Worm (Caenorhabditis elegans) whole organism, midembryonic: ENCODE results near the gene T19D12.9.

Source experiments
- T22C8.4 ChIP-seq: fragments of 200-800 bp; sonication (Bioruptor generic); IDR thresholded peaks from 2 replicates; pipeline ENCODE4 v1.3.6; 2022; ENCODE audit warnings: missing genetic modification characterization, missing compliant biosample characterization
- cog-1 ChIP-seq: sonication (generic microtip); optimal IDR thresholded peaks from 2 replicates; lab custom pipeline; 2016; ENCODE audit warnings: missing genetic modification characterization, missing compliant biosample characterization
- flt-1 ChIP-seq: fragments of 200-800 bp; sonication (Bioruptor generic); IDR thresholded peaks from 2 replicates; pipeline ENCODE4 v1.3.6; 2022; ENCODE audit warnings: missing genetic modification characterization, missing compliant biosample characterization
- klf-2 ChIP-seq: fragments of 200-800 bp; sonication (Bioruptor generic); conservative IDR thresholded peaks from 2 replicates; pipeline ENCODE4 v1.3.6; 2022; ENCODE audit warnings: missing genetic modification reagents, missing genetic modification characterization, missing compliant biosample characterization
- med-1 ChIP-seq: sonication (generic microtip); optimal IDR thresholded peaks from 2 replicates; lab custom pipeline; 2017; ENCODE audit warnings: missing genetic modification characterization, mild to moderate bottlenecking, missing compliant biosample characterization, antibody characterized with exemption, missing genetic modification reagents; ENCODE audit not compliant: insufficient read depth
- ref-1 ChIP-seq: fragments of 200-800 bp; sonication (Bioruptor generic); conservative IDR thresholded peaks from 2 replicates; pipeline ENCODE4 v1.3.6; 2022; ENCODE audit warnings: missing genetic modification reagents, missing genetic modification characterization, missing compliant biosample characterization
- tab-1 ChIP-seq: fragments of 200-800 bp; sonication (Bioruptor generic); IDR thresholded peaks from 2 replicates; pipeline ENCODE4 v1.3.6; 2022; ENCODE audit warnings: missing genetic modification characterization, missing compliant biosample characterization
- ztf-23 ChIP-seq: fragments of 200-800 bp; sonication (Bioruptor generic); IDR thresholded peaks from 2 replicates; pipeline ENCODE4 v1.3.6; 2022; ENCODE audit warnings: missing genetic modification reagents, missing genetic modification characterization, missing compliant biosample characterization
- ztf-29 ChIP-seq: fragments of 200-800 bp; sonication (Bioruptor generic); IDR thresholded peaks from 2 replicates; pipeline ENCODE4 v1.3.6; 2022; ENCODE audit warnings: missing genetic modification reagents, missing genetic modification characterization, missing compliant biosample characterization

T19D12.9 gene

DNA sequence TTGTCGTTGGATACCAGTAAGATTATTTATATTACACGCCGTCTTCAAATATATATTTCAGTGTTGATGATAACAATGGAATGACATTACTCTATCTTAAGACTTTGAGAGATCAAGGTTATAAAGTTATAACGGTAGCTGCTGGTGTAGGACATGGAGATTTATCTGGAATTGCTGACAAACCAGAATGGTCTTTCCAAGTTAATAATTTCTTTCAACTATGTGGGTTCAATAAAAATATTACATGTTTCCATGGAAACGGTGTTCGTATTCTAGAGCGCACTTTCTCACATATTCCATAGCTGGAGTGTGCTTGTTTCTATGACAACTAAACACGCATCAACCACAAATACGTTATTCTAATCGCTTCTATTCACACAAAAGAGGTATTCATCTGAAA is 25.5 kb upstream of the T19D12.9 start, which contains the start of gene ift-74:
ift-74 (plus strand) TSS at position 301 of the 400 bp plus-strand sequence.
- TF ChIP-seq ref-1 (GFP tag; lab: Robert Waterston, UW) = no peak
- no peak for TF ChIP-seq flt-1 (GFP tag; lab: Robert Waterston, UW)
- no peak for TF ChIP-seq cog-1 (tag; lab: Kevin White, UChicago)
- no peak for TF ChIP-seq klf-2
- no peak for TF ChIP-seq tab-1 (GFP tag; lab: Robert Waterston, UW)
- TF ChIP-seq ztf-23 (GFP tag; lab: Robert Waterston, UW) = no peak
- no peak for TF ChIP-seq med-1 (GFP tag; lab: Kevin White, UChicago)
- no peak for TF ChIP-seq ztf-29 (GFP tag; lab: Robert Waterston, UW)
- TF ChIP-seq T22C8.4 (GFP tag; lab: Robert Waterston, UW) = no peak

DNA sequence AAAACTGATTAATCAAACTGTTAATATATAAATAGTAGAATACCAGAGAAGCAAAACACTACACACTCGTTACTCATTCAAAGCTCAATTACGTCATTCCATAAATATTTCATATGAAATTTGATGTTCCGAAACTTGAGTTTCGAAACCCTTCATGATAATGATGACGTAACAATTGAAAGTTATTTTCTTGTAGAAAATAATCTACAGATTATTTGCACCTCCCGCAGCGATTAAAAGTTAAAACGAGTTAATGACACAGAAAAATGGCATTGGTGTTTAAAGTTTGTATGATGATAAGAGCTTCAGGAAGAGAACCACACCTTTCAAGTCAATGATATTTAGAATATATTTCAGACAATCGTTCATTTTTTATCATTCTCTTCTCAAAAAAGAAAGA is 19.7 kb upstream of the T19D12.9 start, which contains the start of gene H43E16.1:
H43E16.1 (plus strand) TSS at position 375 of the 400 bp plus-strand sequence.
- no peak for TF ChIP-seq ztf-29 (GFP tag; lab: Robert Waterston, UW)
- TF ChIP-seq klf-2 = no peak
- no peak for TF ChIP-seq T22C8.4 (GFP tag; lab: Robert Waterston, UW)
- TF ChIP-seq ref-1 (GFP tag; lab: Robert Waterston, UW) = no peak
- TF ChIP-seq tab-1 (GFP tag; lab: Robert Waterston, UW) = no peak
- no peak for TF ChIP-seq cog-1 (tag; lab: Kevin White, UChicago)
- TF ChIP-seq ztf-23 (GFP tag; lab: Robert Waterston, UW) = no peak
- no peak for TF ChIP-seq med-1 (GFP tag; lab: Kevin White, UChicago)
- TF ChIP-seq flt-1 (GFP tag; lab: Robert Waterston, UW) = no peak

DNA sequence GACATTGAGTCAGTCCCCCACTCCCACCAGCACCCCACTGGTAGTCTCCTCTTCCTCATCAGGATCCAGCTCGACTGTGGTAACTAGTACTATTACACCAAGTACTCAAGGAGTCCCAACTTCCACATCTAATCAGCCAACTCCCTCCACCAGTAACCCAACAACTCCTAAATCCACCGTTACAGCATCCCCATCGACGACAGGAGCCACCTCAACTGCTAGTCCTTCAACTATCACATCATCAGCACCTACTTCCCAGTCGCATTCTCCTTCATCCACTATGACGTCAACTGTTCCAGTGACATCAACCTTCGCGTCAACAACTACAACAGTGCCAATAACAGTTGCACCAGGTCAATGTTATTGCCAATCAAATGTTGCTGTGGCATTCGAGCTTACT is 14.3 kb upstream of the T19D12.9 start:
- TF ChIP-seq ref-1 (GFP tag; lab: Robert Waterston, UW) = no peak
- no peak for TF ChIP-seq tab-1 (GFP tag; lab: Robert Waterston, UW)
- no peak for TF ChIP-seq T22C8.4 (GFP tag; lab: Robert Waterston, UW)
- no peak for TF ChIP-seq flt-1 (GFP tag; lab: Robert Waterston, UW)
- no peak for TF ChIP-seq klf-2
- no peak for TF ChIP-seq ztf-23 (GFP tag; lab: Robert Waterston, UW)
- TF ChIP-seq med-1 (GFP tag; lab: Kevin White, UChicago) = no peak

ce11 chrII:6667534-6667933 is 13.3 kb upstream of the T19D12.9 start:
- TF ChIP-seq flt-1 (GFP tag; lab: Robert Waterston, UW) = no peak
- TF ChIP-seq cog-1 (tag; lab: Kevin White, UChicago) = no peak
- no peak for TF ChIP-seq med-1 (GFP tag; lab: Kevin White, UChicago)
- no peak for TF ChIP-seq klf-2
- TF ChIP-seq ztf-29 (GFP tag; lab: Robert Waterston, UW) = no peak
- TF ChIP-seq ref-1 (GFP tag; lab: Robert Waterston, UW) = no peak
- no peak for TF ChIP-seq T22C8.4 (GFP tag; lab: Robert Waterston, UW)
- TF ChIP-seq tab-1 (GFP tag; lab: Robert Waterston, UW) = no peak
- no peak for TF ChIP-seq ztf-23 (GFP tag; lab: Robert Waterston, UW)

- no peak for TF ChIP-seq tab-1 (GFP tag; lab: Robert Waterston, UW)
- no peak for TF ChIP-seq flt-1 (GFP tag; lab: Robert Waterston, UW)
- TF ChIP-seq klf-2 = no peak
- TF ChIP-seq T22C8.4 (GFP tag; lab: Robert Waterston, UW) = no peak
- TF ChIP-seq cog-1 (tag; lab: Kevin White, UChicago) = no peak
- no peak for TF ChIP-seq ztf-29 (GFP tag; lab: Robert Waterston, UW)
- no peak for TF ChIP-seq ref-1 (GFP tag; lab: Robert Waterston, UW)
- no peak for TF ChIP-seq ztf-23 (GFP tag; lab: Robert Waterston, UW)
- no peak for TF ChIP-seq med-1 (GFP tag; lab: Kevin White, UChicago)
These were observed 12.4 kb upstream of the T19D12.9 start, which contains the start of gene T19D12.1 for ce11 chrII:6666598-6666997. TSS of gene T19D12.1 (plus strand) at chrII:6666898.

ce11 chrII:6665908-6666307 is 11.7 kb upstream of the T19D12.9 start:
- TF ChIP-seq med-1 (GFP tag; lab: Kevin White, UChicago) (no peak), ref-1 (GFP tag; lab: Robert Waterston, UW) (no peak), klf-2 (no peak), flt-1 (GFP tag; lab: Robert Waterston, UW) (no peak), cog-1 (tag; lab: Kevin White, UChicago) (no peak), ztf-29 (GFP tag; lab: Robert Waterston, UW) (no peak), tab-1 (GFP tag; lab: Robert Waterston, UW) (no peak), T22C8.4 (GFP tag; lab: Robert Waterston, UW) (no peak), ztf-23 (GFP tag; lab: Robert Waterston, UW) (no peak)

- TF ChIP-seq flt-1 (GFP tag; lab: Robert Waterston, UW) = no peak
- no peak for TF ChIP-seq ztf-29 (GFP tag; lab: Robert Waterston, UW)
- TF ChIP-seq klf-2 = no peak
- TF ChIP-seq ztf-23 (GFP tag; lab: Robert Waterston, UW) = no peak
- TF ChIP-seq tab-1 (GFP tag; lab: Robert Waterston, UW) = no peak
- TF ChIP-seq ref-1 (GFP tag; lab: Robert Waterston, UW) = no peak
- no peak for TF ChIP-seq med-1 (GFP tag; lab: Kevin White, UChicago)
- no peak for TF ChIP-seq cog-1 (tag; lab: Kevin White, UChicago)
- no peak for TF ChIP-seq T22C8.4 (GFP tag; lab: Robert Waterston, UW)
These were observed 9.6 kb upstream of the T19D12.9 start for ce11 chrII:6663799-6664198.

DNA sequence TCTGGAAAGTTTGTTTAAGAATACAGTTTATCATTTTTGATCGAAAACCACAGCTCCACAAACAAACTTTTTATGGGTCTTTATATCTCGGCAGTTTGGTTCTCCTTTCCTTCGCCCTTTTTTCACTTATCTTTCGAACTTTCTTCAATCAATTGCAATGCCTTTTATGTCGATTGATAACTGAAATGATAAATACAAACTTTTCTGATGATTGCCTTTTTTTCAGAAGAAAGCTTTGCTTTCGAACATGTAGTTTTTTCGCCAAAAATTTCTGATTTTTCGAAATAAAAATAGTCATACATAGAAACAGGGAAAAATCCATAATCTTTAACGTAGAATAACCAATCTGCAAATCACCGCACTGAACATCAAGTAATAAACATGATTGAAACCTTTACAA is 7.0 kb upstream of the T19D12.9 start, which contains the start of gene T19D12.2:
T19D12.2 (plus strand) TSS at position 125 of the 400 bp plus-strand sequence.
- TF ChIP-seq ref-1 (GFP tag; lab: Robert Waterston, UW) (no peak), ztf-29 (GFP tag; lab: Robert Waterston, UW) (no peak), ztf-23 (GFP tag; lab: Robert Waterston, UW) (no peak), tab-1 (GFP tag; lab: Robert Waterston, UW) (no peak), klf-2 (no peak), cog-1 (tag; lab: Kevin White, UChicago) (no peak), med-1 (GFP tag; lab: Kevin White, UChicago) (no peak), T22C8.4 (GFP tag; lab: Robert Waterston, UW) (no peak), flt-1 (GFP tag; lab: Robert Waterston, UW) (no peak)

ce11 chrII:6658766-6659165 is 4.6 kb upstream of the T19D12.9 start, which contains the start of gene T19D12.10:
TSS of gene T19D12.10 (minus strand) at chrII:6658866.
- TF ChIP-seq med-1 (GFP tag; lab: Kevin White, UChicago) = no peak
- no peak for TF ChIP-seq cog-1 (tag; lab: Kevin White, UChicago)
- no peak for TF ChIP-seq T22C8.4 (GFP tag; lab: Robert Waterston, UW)
- TF ChIP-seq ztf-29 (GFP tag; lab: Robert Waterston, UW) = no peak
- no peak for TF ChIP-seq ztf-23 (GFP tag; lab: Robert Waterston, UW)
